Worm (Caenorhabditis elegans): ENCODE measurements around the gene C07E3.9.
A peak's percentile ranks its signal among the peaks of the same experiment; 100 is the strongest.

C07E3.9 gene

DNA sequence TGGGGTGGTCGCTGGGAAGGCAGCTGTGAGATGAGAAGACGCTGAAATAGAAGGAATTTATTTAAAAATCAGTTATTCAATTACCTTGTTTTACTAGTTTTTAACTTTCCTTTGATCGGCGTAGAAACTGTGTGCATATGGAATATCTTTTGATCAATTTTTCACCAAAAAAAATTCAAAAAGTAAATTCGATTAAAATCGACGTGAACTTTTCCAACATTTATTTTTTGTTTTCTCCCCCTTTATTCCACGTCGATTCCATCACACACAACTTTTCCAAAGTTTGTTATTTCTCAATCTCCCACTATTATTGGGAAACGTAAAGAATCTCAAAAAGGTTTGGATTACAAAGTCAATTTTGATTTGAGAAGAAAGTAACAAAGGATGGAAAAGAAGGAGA lies 9.9 kb downstream of the C07E3.9 start, which contains the start of gene C07E3.4:
Gene C07E3.4, plus strand, starts transcription at position 301 of the 400 bp plus-strand sequence.
- TF ChIP-seq T22C8.4 (GFP tag; IDR thresholded peaks at IDR 0.05) = no peak
- no peak for TF ChIP-seq klf-2 (GFP tag; conservative IDR thresholded peaks at IDR 0.05)
- no peak for TF ChIP-seq ztf-29 (GFP tag; IDR thresholded peaks at IDR 0.05)
- TF ChIP-seq ztf-23 (GFP tag; IDR thresholded peaks at IDR 0.05) = no peak

DNA sequence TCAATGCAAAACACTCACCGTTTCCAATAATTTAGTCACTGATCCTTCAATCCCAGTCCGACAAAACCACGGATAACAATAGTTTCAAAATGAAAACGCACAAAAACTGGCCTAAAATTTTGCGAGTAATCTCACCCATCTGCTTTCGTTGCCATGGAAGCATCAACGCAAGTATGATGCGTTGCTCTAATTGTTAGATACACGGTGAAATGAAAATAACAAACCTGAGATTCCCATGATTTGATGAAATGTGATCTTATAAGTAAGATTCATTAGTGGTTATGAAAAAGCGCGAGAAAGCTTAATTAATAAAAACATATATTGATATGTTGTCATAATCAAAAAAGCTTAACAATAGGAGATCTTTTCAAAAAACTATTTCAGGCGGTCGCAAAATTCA lies 16.6 kb downstream of the C07E3.9 start, which contains the start of gene ceh-57:
Gene ceh-57, minus strand, starts transcription at position 95 of the 400 bp plus-strand sequence.
- TF ChIP-seq flt-1 (GFP tag; IDR thresholded peaks at IDR 0.05) = no peak
- TF ChIP-seq ztf-29 (GFP tag; IDR thresholded peaks at IDR 0.05) = no peak
- no peak for TF ChIP-seq T22C8.4 (GFP tag; IDR thresholded peaks at IDR 0.05)
- no peak for TF ChIP-seq ref-1 (GFP tag; conservative IDR thresholded peaks at IDR 0.05)
- TF ChIP-seq klf-2 (GFP tag; conservative IDR thresholded peaks at IDR 0.05) = no peak
- TF ChIP-seq ztf-23 (GFP tag; IDR thresholded peaks at IDR 0.05) = no peak

DNA sequence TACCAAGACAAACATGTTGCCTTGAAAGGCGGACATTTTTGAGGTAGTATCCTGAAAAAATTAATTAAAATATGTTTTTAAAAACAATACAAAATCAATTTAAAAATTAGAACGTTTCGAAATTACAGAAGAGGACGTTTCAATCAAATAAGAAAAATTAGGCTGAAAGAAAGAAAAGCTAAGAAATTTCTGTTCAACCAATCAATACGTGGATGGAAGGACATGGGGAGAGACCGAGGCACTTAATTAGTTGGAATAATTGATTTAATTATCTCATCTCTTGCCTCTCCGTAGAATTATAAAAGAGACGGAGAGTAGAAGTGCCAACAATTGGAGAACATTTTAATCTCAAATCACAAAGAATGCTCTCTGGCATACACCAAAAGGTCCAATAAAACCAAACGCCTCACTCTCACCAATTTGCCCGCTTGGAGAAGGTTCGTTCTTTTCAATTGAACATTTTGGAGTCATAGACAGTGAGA lies 19.0 kb downstream of the C07E3.9 start, which contains the start of gene ceh-58:
Gene ceh-58, minus strand, starts transcription at position 51 of the 482 bp plus-strand sequence.
- TF ChIP-seq klf-2 (GFP tag; conservative IDR thresholded peaks at IDR 0.05) (no peak), tab-1 (GFP tag; IDR thresholded peaks at IDR 0.05) (0 out of 2 replicates have a peak, but pooled peaks have one; percentile 18)

DNA sequence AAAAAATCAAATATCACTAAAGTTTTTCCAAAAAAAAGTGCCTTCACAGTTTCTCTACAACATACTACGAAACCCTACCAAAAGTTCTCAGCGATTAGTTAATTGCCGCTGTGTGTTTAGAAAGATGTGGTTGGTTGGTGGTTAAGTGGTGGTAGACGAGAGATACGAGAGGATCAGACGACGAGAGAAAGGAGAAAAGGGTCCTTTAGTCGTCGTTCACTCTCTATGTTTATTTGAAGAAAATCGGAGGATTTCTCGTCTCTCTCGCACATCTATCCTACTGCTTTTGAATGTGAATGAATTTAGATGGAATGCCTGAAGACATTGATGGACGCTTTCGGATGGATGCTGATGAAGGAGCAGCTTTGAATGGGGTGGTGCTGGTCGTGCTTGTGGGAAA lies 20.3 kb downstream of the C07E3.9 start:
- TF ChIP-seq flt-1 (GFP tag; IDR thresholded peaks at IDR 0.05) = no peak
- no peak for TF ChIP-seq cog-1 (tag; optimal IDR thresholded peaks at IDR 0.05)
- no peak for TF ChIP-seq ref-1 (GFP tag; conservative IDR thresholded peaks at IDR 0.05)
- no peak for TF ChIP-seq ztf-23 (GFP tag; IDR thresholded peaks at IDR 0.05)
- no peak for TF ChIP-seq klf-2 (GFP tag; conservative IDR thresholded peaks at IDR 0.05)
- TF ChIP-seq tab-1 (GFP tag; IDR thresholded peaks at IDR 0.05) = no peak
- TF ChIP-seq ztf-29 (GFP tag; IDR thresholded peaks at IDR 0.05) = no peak
- TF ChIP-seq med-1 (GFP tag; optimal IDR thresholded peaks at IDR 0.05; ENCODE audit: insufficient read depth) = no peak

DNA sequence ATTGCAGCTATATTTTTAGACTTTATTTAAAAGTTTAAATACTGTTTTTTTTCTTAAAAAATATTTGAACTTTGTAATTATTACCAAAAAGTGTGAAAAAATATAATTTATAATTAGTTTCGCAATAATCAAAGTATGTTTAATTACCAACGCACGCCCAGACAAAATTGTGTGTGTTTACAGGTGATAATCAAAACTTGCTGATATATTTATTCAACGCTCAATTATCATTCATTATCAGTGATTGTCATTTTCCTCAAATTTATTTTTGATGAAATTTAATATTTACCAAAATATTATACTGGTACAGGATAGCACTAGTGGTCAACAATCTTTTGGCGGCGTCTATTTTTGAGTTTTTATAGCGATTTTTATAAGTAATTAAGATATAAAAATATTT lies 22.5 kb downstream of the C07E3.9 start:
- TF ChIP-seq ztf-23 (GFP tag; IDR thresholded peaks at IDR 0.05) (no peak), ref-1 (GFP tag; conservative IDR thresholded peaks at IDR 0.05) (no peak), cog-1 (tag; optimal IDR thresholded peaks at IDR 0.05) (no peak), flt-1 (GFP tag; IDR thresholded peaks at IDR 0.05) (no peak)

DNA sequence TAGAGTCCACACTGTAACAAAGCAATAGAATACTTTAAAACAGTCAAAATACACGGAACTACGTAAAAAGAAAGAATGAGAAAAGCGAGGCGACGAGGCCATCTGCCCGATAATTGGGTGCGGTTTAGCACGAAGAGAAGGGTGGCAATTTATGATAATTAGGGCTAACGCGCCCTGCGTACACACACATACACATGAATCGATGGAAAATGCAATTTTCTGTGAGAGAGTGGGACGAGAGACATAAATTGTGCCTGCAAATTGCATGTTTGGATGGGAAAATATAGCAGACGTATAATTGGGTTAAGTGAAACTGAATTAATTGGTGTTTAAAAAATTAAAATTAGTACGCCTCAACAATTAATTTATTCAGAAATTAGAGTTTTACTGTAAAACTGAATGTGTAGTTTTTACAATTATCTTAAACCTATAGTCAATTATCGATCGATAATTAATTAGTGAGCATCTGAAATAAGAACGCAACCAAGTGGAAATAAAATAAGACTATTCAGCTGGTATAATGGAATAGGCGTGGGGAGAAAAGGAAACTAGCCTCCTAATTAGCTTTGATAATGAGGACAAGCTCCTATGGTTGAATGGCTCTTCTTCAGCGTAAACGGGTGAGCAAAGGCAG lies 23.1 kb downstream of the C07E3.9 start:
- no peak for TF ChIP-seq T22C8.4 (GFP tag; IDR thresholded peaks at IDR 0.05)

DNA sequence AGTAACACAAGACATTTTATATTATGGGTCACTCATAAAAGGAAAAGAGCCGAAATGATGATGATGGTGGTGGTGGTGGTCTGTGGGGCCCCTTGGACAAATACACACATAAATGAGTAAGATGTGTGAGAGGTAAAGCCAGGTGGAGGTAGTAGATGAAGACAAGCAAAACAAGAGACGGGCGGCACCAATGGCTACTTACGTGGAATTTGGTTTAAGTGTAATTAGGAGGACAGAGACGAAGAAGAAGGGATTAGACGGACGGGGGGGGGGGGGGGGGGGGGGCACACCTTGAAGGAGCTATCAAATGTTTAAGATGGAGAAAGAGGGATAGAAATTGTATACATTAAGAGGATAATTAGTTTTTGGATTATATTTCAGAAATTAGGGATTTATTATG lies 24.2 kb downstream of the C07E3.9 start:
- TF ChIP-seq ztf-23 (GFP tag; IDR thresholded peaks at IDR 0.05) (no peak), tab-1 (GFP tag; IDR thresholded peaks at IDR 0.05) (no peak), ref-1 (GFP tag; conservative IDR thresholded peaks at IDR 0.05) (no peak), T22C8.4 (GFP tag; IDR thresholded peaks at IDR 0.05) (no peak), cog-1 (tag; optimal IDR thresholded peaks at IDR 0.05) (no peak), med-1 (GFP tag; optimal IDR thresholded peaks at IDR 0.05; ENCODE audit: insufficient read depth) (no peak), klf-2 (GFP tag; conservative IDR thresholded peaks at IDR 0.05) (no peak), ztf-29 (GFP tag; IDR thresholded peaks at IDR 0.05) (no peak), flt-1 (GFP tag; IDR thresholded peaks at IDR 0.05) (no peak)

DNA sequence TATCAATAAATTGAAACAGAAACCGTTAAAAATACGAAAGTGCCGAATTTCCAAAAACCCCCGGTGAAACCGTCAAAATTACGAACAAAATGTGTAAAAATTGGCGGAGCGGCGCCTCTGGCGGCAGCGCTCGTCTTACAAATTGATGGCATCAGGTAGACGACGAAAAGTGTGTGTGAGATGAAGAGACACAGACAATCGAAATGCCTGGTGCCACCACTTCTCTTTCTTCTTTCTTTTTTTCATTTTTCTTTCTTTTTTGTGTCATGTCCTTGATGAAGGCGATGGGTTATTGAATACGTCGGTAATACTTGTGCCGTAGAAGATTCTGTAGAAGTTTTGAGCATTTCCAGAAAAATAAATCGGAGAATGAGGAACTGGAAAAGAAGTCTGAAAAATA lies 27.3 kb downstream of the C07E3.9 start:
- no peak for TF ChIP-seq tab-1 (GFP tag; IDR thresholded peaks at IDR 0.05)
- no peak for TF ChIP-seq klf-2 (GFP tag; conservative IDR thresholded peaks at IDR 0.05)
- no peak for TF ChIP-seq ref-1 (GFP tag; conservative IDR thresholded peaks at IDR 0.05)
- no peak for TF ChIP-seq ztf-29 (GFP tag; IDR thresholded peaks at IDR 0.05)
- TF ChIP-seq T22C8.4 (GFP tag; IDR thresholded peaks at IDR 0.05) = no peak
- TF ChIP-seq med-1 (GFP tag; optimal IDR thresholded peaks at IDR 0.05; ENCODE audit: insufficient read depth) = no peak
- TF ChIP-seq flt-1 (GFP tag; IDR thresholded peaks at IDR 0.05) = no peak
- no peak for TF ChIP-seq cog-1 (tag; optimal IDR thresholded peaks at IDR 0.05)
- TF ChIP-seq ztf-23 (GFP tag; IDR thresholded peaks at IDR 0.05) = no peak

DNA sequence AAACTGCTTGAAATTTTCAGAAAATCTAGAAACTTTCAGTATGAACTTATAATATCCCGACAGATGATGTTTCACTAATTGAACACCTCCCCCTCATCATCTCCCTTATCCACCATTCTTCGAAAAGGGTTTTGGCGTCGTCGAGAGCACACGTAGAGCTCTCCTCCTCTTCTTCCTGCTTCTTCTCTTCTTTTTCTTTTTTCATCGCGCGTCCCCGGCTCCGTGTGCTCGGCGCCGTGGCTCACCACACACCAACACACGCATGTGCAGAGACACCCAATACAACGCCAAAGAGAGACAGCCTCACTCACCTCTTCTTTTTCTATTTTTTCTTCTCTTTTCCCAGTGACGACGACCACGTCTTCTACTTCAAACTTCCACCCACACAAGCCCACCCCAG lies 29.0 kb downstream of the C07E3.9 start:
- TF ChIP-seq ztf-29 (GFP tag; IDR thresholded peaks at IDR 0.05) = no peak
- TF ChIP-seq ref-1 (GFP tag; conservative IDR thresholded peaks at IDR 0.05) = no peak
- TF ChIP-seq tab-1 (GFP tag; IDR thresholded peaks at IDR 0.05) = no peak
- TF ChIP-seq T22C8.4 (GFP tag; IDR thresholded peaks at IDR 0.05) = no peak
- TF ChIP-seq med-1 (GFP tag; optimal IDR thresholded peaks at IDR 0.05; ENCODE audit: insufficient read depth) = no peak
- no peak for TF ChIP-seq klf-2 (GFP tag; conservative IDR thresholded peaks at IDR 0.05)
- TF ChIP-seq flt-1 (GFP tag; IDR thresholded peaks at IDR 0.05) = no peak
- TF ChIP-seq cog-1 (tag; optimal IDR thresholded peaks at IDR 0.05) = no peak
- TF ChIP-seq ztf-23 (GFP tag; IDR thresholded peaks at IDR 0.05) = no peak

DNA sequence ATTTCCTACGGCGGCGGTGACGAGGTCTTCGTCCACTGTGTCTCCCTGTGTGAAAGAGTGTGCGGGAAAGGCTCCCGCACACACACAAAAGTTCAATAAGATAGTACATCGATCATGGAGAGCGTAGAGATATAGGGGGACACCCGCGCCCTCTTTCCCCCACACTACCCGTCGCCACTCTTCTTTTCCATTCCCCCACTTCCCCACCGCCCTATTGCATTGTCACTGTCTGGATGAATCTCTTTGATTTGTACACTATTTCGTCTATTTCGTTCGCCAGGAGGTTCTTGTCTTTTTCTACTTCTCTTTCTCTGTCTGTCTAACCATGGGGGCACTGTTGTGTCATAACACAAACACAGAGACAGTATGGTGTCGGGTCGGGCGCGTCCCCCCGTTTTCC lies 31.7 kb downstream of the C07E3.9 start:
- TF ChIP-seq flt-1 (GFP tag; IDR thresholded peaks at IDR 0.05) (no peak), T22C8.4 (GFP tag; IDR thresholded peaks at IDR 0.05) (no peak), cog-1 (tag; optimal IDR thresholded peaks at IDR 0.05) (peak; percentile 49), tab-1 (GFP tag; IDR thresholded peaks at IDR 0.05) (no peak)

Measured in whole organism, midembryonic.